Fruit fly (Drosophila melanogaster) whole organism: Measurements from ENCODE around the gene CG17801.

ENCODE experiments used
- CG8478 ChIP-seq: fragments of >200 bp; optimal IDR thresholded peaks from 2 replicates; lab custom pipeline; 2018; ENCODE audit warnings: inconsistent platforms
- Dll ChIP-seq: fragments of >200 bp; optimal IDR thresholded peaks from 2 replicates; lab custom pipeline; 2017
- EcR ChIP-seq, 2 experiments: fragments of >200 bp; optimal IDR thresholded peaks; 2 replicates each; lab custom pipeline; 2017; ENCODE audit warnings: missing biosample characterization in 2 of 2, missing genetic modification characterization in 2 of 2, missing genetic modification reagents in 2 of 2
- pan ChIP-seq: fragments of >200 bp; optimal IDR thresholded peaks from 2 replicates; lab custom pipeline; 2017
- psq ChIP-seq: fragments of >200 bp; optimal IDR thresholded peaks from 2 replicates; lab custom pipeline; 2017
- usp ChIP-seq: fragments of >200 bp; optimal IDR thresholded peaks from 2 replicates; lab custom pipeline; 2017; ENCODE audit warnings: missing biosample characterization, missing genetic modification characterization, mixed read lengths

CG17801 gene

dm6 chr3R:17759773-17760476 is 47.0 kb downstream of the CG17801 start:
- TF ChIP-seq usp (GFP tag; lab: Kevin White, UChicago): no peak
- no peak for TF ChIP-seq psq (lab: Kevin White, UChicago)
- TF ChIP-seq Dll (lab: Kevin White, UChicago): no peak
- no peak for TF ChIP-seq pan
- no peak for TF ChIP-seq EcR (GFP tag; optimal IDR thresholded peaks at IDR 0.05; lab: Kevin White, UChicago)
- no peak for TF ChIP-seq CG8478 (lab: Kevin White, UChicago)

- TF ChIP-seq usp (GFP tag; lab: Kevin White, UChicago) (no peak), psq (lab: Kevin White, UChicago) (no peak), CG8478 (lab: Kevin White, UChicago) (no peak), Dll (lab: Kevin White, UChicago) (no peak), pan (no peak), EcR (GFP tag; optimal IDR thresholded peaks at IDR 0.05; lab: Kevin White, UChicago) (no peak)
Observed at dm6 chr3R:17758905-17759304, 48.0 kb downstream of the CG17801 start.
